Fruit fly (Drosophila melanogaster) whole organism, wandering third instar larva: Measurements from ENCODE around the gene Rab18.

Experiments
- Abd-B ChIP-seq: fragments of >200 bp; optimal IDR thresholded peaks from 2 replicates; lab custom pipeline; 2017; ENCODE audit warnings: missing biosample characterization, missing genetic modification characterization
- CG32264 ChIP-seq: fragments of 200-800 bp; sonication (Bioruptor generic); optimal IDR thresholded peaks from 2 replicates; lab custom pipeline; 2016; ENCODE audit warnings: missing biosample characterization, missing genetic modification characterization
- Dif ChIP-seq: fragments of 200-275, 200-300 bp; sonication (Bioruptor generic); optimal IDR thresholded peaks from 2 replicates; lab custom pipeline; 2018; ENCODE audit warnings: missing biosample characterization, missing genetic modification characterization; ENCODE audit not compliant: partially characterized antibody
- HLH106 ChIP-seq: fragments of 200-800 bp; optimal IDR thresholded peaks from 3 replicates; lab custom pipeline; 2019; ENCODE audit warnings: missing biosample characterization, mild to moderate bottlenecking, missing genetic modification characterization, moderate library complexity
- Hnf4 ChIP-seq: fragments of 200-800 bp; sonication (Bioruptor generic); optimal IDR thresholded peaks from 2 replicates; lab custom pipeline; 2016; ENCODE audit warnings: missing biosample characterization, mild to moderate bottlenecking, missing genetic modification characterization
- Hr83 ChIP-seq: fragments of 200-300 bp; sonication (Bioruptor generic); optimal IDR thresholded peaks from 2 replicates; lab custom pipeline; 2016; ENCODE audit warnings: missing biosample characterization, mild to moderate bottlenecking, missing genetic modification characterization, moderate library complexity; ENCODE audit not compliant: poor library complexity, severe bottlenecking
- Jra ChIP-seq: sonication (Bioruptor generic); optimal IDR thresholded peaks from 2 replicates; lab custom pipeline; 2016; ENCODE audit warnings: missing biosample characterization, missing genetic modification characterization
- fru ChIP-seq: fragments of 200-800 bp; sonication (Bioruptor generic); optimal IDR thresholded peaks from 3 replicates; lab custom pipeline; 2016; ENCODE audit warnings: missing biosample characterization, mild to moderate bottlenecking, missing genetic modification characterization
- h ChIP-seq: fragments of 200-800 bp; sonication (Bioruptor generic); optimal IDR thresholded peaks from 3 replicates; lab custom pipeline; 2016; ENCODE audit warnings: missing biosample characterization, mild to moderate bottlenecking, missing genetic modification characterization
- jim ChIP-seq: fragments of 175-275, 200-325 bp; sonication (Bioruptor generic); optimal IDR thresholded peaks from 2 replicates; lab custom pipeline; 2016; ENCODE audit warnings: missing biosample characterization, mild to moderate bottlenecking, missing genetic modification characterization
- psq ChIP-seq: fragments of 200-800 bp; sonication (Bioruptor generic); optimal IDR thresholded peaks from 3 replicates; lab custom pipeline; 2017; ENCODE audit warnings: missing biosample characterization, mild to moderate bottlenecking, missing genetic modification characterization, moderate library complexity

dm6 chrX:5639083-5639482 is 32.5 kb downstream of the Rab18 start:
- TF ChIP-seq Jra (GFP tag; lab: Kevin White, UChicago) (no peak), psq (GFP tag; lab: Kevin White, UChicago) (peak; percentile 42), fru (GFP tag; lab: Kevin White, UChicago) (peak; percentile 62), h (GFP tag; lab: Kevin White, UChicago) (peak; percentile 44), Hr83 (GFP tag; lab: Kevin White, UChicago) (no peak), Dif (GFP tag; lab: Kevin White, UChicago) (no peak), jim (GFP tag; lab: Kevin White, UChicago) (no peak), Abd-B (GFP tag; lab: Kevin White, UChicago) (no peak), CG32264 (GFP tag; lab: Kevin White, UChicago) (no peak), HLH106 (tag; lab: Kevin White, UChicago) (no peak), Hnf4 (GFP tag; lab: Kevin White, UChicago) (no peak)
